Worm (Caenorhabditis elegans) whole organism, L4 larva: Measurements from ENCODE around the gene R12B2.3.

Source experiments
- T20F7.1 ChIP-seq: fragments of 200-800 bp; sonication (Bioruptor generic); optimal IDR thresholded peaks from 2 replicates; lab custom pipeline; 2018; ENCODE audit warnings: mild to moderate bottlenecking, missing genetic modification characterization, missing compliant biosample characterization
- ZK337.2 ChIP-seq: fragments of 200-800 bp; sonication (Bioruptor generic); IDR thresholded peaks from 2 replicates; pipeline ENCODE4 v1.3.6; 2022; ENCODE audit warnings: missing genetic modification reagents, missing genetic modification characterization, missing compliant biosample characterization
- arid-1 ChIP-seq: fragments of 200-800 bp; sonication (Bioruptor generic); conservative IDR thresholded peaks from 2 replicates; pipeline ENCODE4 v1.3.6; 2022; ENCODE audit warnings: missing genetic modification reagents, missing genetic modification characterization, missing compliant biosample characterization
- ceh-20 ChIP-seq: fragments of 200-800 bp; sonication (Bioruptor generic); IDR thresholded peaks from 2 replicates; pipeline ENCODE4 v1.3.6; 2022; ENCODE audit warnings: missing genetic modification reagents, missing genetic modification characterization, missing compliant biosample characterization
- ceh-28 ChIP-seq: fragments of 150-350 bp; optimal IDR thresholded peaks from 2 replicates; lab custom pipeline; 2014; ENCODE audit warnings: missing biosample characterization, missing genetic modification reagents, missing genetic modification characterization
- ceh-32 ChIP-seq: sonication (generic microtip); optimal IDR thresholded peaks from 2 replicates; lab custom pipeline; 2016; ENCODE audit warnings: mild to moderate bottlenecking, missing genetic modification characterization, missing compliant biosample characterization; ENCODE audit not compliant: poor library complexity
- ceh-44 ChIP-seq: fragments of 200-800 bp; sonication (Bioruptor generic); IDR thresholded peaks from 2 replicates; pipeline ENCODE4 v1.3.6; 2022; ENCODE audit warnings: missing genetic modification reagents, missing genetic modification characterization, missing compliant biosample characterization
- ceh-62 ChIP-seq: sonication (generic microtip); optimal IDR thresholded peaks from 2 replicates; lab custom pipeline; 2017; ENCODE audit warnings: missing biosample characterization, missing genetic modification characterization
- daf-16 ChIP-seq, 3 experiments: sonication (generic microtip); optimal IDR thresholded peaks; 2 replicates each; lab custom pipeline; 2016 to 2017; ENCODE audit warnings: missing genetic modification characterization in 3 of 3, missing genetic modification reagents in 3 of 3, mild to moderate bottlenecking in 2 of 3, missing compliant biosample characterization in 2 of 3, missing biosample characterization in 1 of 3, moderate library complexity in 1 of 3
- dmd-6 ChIP-seq: fragments of 200-800 bp; sonication (Bioruptor generic); IDR thresholded peaks from 2 replicates; pipeline ENCODE4 v1.3.6; 2022; ENCODE audit warnings: missing genetic modification reagents, missing genetic modification characterization, missing compliant biosample characterization
- dmd-8 ChIP-seq: fragments of 200-800 bp; sonication (Bioruptor generic); IDR thresholded peaks from 2 replicates; pipeline ENCODE4 v1.3.6; 2022; ENCODE audit warnings: missing genetic modification characterization, missing compliant biosample characterization
- dve-1 ChIP-seq: sonication (generic microtip); optimal IDR thresholded peaks from 2 replicates; lab custom pipeline; 2017; ENCODE audit warnings: antibody characterized with exemption, mild to moderate bottlenecking, missing genetic modification characterization, missing compliant biosample characterization; ENCODE audit not compliant: insufficient read depth
- gei-8 ChIP-seq: fragments of 200-800 bp; sonication (Bioruptor generic); optimal IDR thresholded peaks from 2 replicates; lab custom pipeline; 2018; ENCODE audit warnings: mild to moderate bottlenecking, missing genetic modification characterization, missing compliant biosample characterization
- hlh-30 ChIP-seq: sonication (generic microtip); optimal IDR thresholded peaks from 2 replicates; lab custom pipeline; 2017; ENCODE audit warnings: antibody characterized with exemption, mild to moderate bottlenecking, missing genetic modification characterization, missing compliant biosample characterization; ENCODE audit not compliant: insufficient read depth
- lin-1 ChIP-seq: fragments of 200-800 bp; sonication (Bioruptor generic); IDR thresholded peaks from 2 replicates; pipeline ENCODE4 v1.3.6; 2022; ENCODE audit warnings: missing genetic modification reagents, missing genetic modification characterization, missing compliant biosample characterization
- lin-29 ChIP-seq: fragments of 200-800 bp; sonication (Bioruptor generic); IDR thresholded peaks from 2 replicates; pipeline ENCODE4 v1.3.6; 2022; ENCODE audit warnings: missing genetic modification reagents, missing genetic modification characterization, missing compliant biosample characterization
- lin-38 ChIP-seq: fragments of 200-800 bp; sonication (Bioruptor generic); IDR thresholded peaks from 2 replicates; pipeline ENCODE4 v1.3.6; 2022; ENCODE audit warnings: missing genetic modification reagents, missing genetic modification characterization, missing compliant biosample characterization
- lsy-2 ChIP-seq, 2 experiments: fragments of 150-350 bp in 1 of 2; sonication (generic microtip) in 1 of 2; optimal IDR thresholded peaks; 2 replicates each; lab custom pipeline; 2014 to 2017; ENCODE audit warnings: missing biosample characterization in 2 of 2, missing genetic modification characterization in 2 of 2
- madf-9 ChIP-seq: fragments of 200-800 bp; sonication (Bioruptor generic); conservative IDR thresholded peaks from 2 replicates; pipeline ENCODE4 v1.3.6; 2022; ENCODE audit warnings: missing genetic modification reagents, missing genetic modification characterization, missing compliant biosample characterization
- mdl-1 ChIP-seq, 2 experiments: fragments of 150-350 bp in 1 of 2; sonication (generic microtip) in 1 of 2; optimal IDR thresholded peaks; 2 replicates each; lab custom pipeline; 2014 to 2017; ENCODE audit warnings: missing biosample characterization in 2 of 2, missing genetic modification characterization in 2 of 2
- mxl-3 ChIP-seq: fragments of 200-800 bp; sonication (Bioruptor generic); optimal IDR thresholded peaks from 2 replicates; lab custom pipeline; 2018; ENCODE audit warnings: mild to moderate bottlenecking, missing genetic modification characterization, missing compliant biosample characterization
- nhr-10 ChIP-seq: fragments of 150-350 bp; optimal IDR thresholded peaks from 2 replicates; lab custom pipeline; 2014; ENCODE audit warnings: missing biosample characterization, missing genetic modification characterization
- nhr-111 ChIP-seq: fragments of 200-800 bp; sonication (Bioruptor generic); optimal IDR thresholded peaks from 2 replicates; lab custom pipeline; 2018; ENCODE audit warnings: mild to moderate bottlenecking, missing genetic modification characterization, missing compliant biosample characterization
- nhr-237 ChIP-seq: sonication (generic microtip); optimal IDR thresholded peaks from 2 replicates; lab custom pipeline; 2017; ENCODE audit warnings: missing biosample characterization, missing genetic modification characterization
- nhr-25 ChIP-seq: sonication (generic microtip); optimal IDR thresholded peaks from 2 replicates; lab custom pipeline; 2017; ENCODE audit warnings: missing genetic modification characterization, mild to moderate bottlenecking, missing compliant biosample characterization, antibody characterized with exemption, moderate library complexity, borderline replicate concordance; ENCODE audit not compliant: insufficient read depth
- nhr-42 ChIP-seq: fragments of 200-800 bp; sonication (Bioruptor generic); IDR thresholded peaks from 2 replicates; pipeline ENCODE4 v1.3.6; 2022; ENCODE audit warnings: missing genetic modification characterization, missing compliant biosample characterization
- php-3 ChIP-seq: fragments of 200-800 bp; sonication (Bioruptor generic); IDR thresholded peaks from 2 replicates; pipeline ENCODE4 v1.3.6; 2022; ENCODE audit warnings: missing genetic modification reagents, missing genetic modification characterization, missing compliant biosample characterization
- pqm-1 ChIP-seq: sonication (generic microtip); optimal IDR thresholded peaks from 2 replicates; lab custom pipeline; 2017; ENCODE audit warnings: missing biosample characterization, missing genetic modification characterization
- rbr-2 ChIP-seq: sonication (generic microtip); optimal IDR thresholded peaks from 2 replicates; lab custom pipeline; 2016; ENCODE audit warnings: missing genotype, missing genetic modification characterization, missing compliant biosample characterization
- snpc-1.2 ChIP-seq: fragments of 200-800 bp; sonication (Bioruptor generic); IDR thresholded peaks from 2 replicates; pipeline ENCODE4 v1.3.6; 2022; ENCODE audit warnings: missing genetic modification reagents, missing genetic modification characterization, missing compliant biosample characterization
- tra-1 ChIP-seq: fragments of 200-800 bp; sonication (Bioruptor generic); IDR thresholded peaks from 2 replicates; pipeline ENCODE4 v1.3.6; 2022; ENCODE audit warnings: missing genetic modification reagents, missing genetic modification characterization, missing compliant biosample characterization
- unc-62 ChIP-seq, 3 experiments: fragments of 150-350 bp in 1 of 3; sonication (generic microtip); optimal IDR thresholded peaks in 2 of 3; peaks in 1 of 3; 1 replicate in 1 of 3; 2 replicates in 2 of 3; lab custom pipeline; 2014 to 2017; ENCODE audit warnings: missing biosample characterization in 3 of 3, missing genetic modification characterization in 3 of 3, missing genetic modification reagents in 3 of 3, missing genotype in 1 of 3
- ztf-7 ChIP-seq: fragments of 150-350 bp; optimal IDR thresholded peaks from 2 replicates; lab custom pipeline; 2014; ENCODE audit warnings: missing biosample characterization, missing genetic modification characterization

Gene R12B2.3

DNA sequence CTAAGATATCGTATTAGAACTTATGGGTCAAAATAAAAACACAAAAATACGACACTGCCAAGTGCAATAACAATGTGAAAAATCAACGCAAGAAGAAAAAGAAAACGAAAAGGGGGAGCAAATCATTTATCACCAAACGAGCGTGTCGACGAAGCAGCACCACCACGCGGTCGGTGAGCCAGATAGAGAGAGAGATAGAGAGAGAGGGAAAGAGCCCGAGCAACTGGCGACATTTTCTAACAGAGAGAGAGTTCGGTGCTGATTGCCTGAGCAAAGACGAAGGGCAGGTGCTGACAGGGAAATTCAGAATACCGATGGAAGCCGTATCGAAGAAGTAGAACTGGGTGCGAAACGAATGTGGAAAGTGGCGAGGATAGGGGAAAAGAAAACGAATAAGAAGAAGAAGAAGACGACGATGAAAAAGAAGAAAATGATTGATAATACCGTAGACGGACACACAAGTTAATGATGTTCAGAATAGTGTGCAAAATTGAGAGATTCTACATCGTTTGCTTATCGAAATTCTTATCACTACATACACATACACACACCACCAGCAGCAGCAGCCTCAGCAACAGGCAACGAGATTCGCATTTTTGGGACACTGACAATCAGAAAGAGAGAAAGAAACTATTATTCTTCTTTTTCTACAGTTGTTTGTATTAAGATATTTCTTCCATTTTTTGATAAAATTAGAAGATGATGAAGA is 29.9 kb downstream of the R12B2.3 start (continued):
- TF ChIP-seq pqm-1 (tag; lab: Kevin White, UChicago), result peak; percentile 91
- no peak for TF ChIP-seq ceh-44 (GFP tag; lab: Robert Waterston, UW)
- TF ChIP-seq nhr-25, result no peak
- no peak for TF ChIP-seq ZK337.2 (GFP tag; lab: Robert Waterston, UW)
- TF ChIP-seq lin-38, result no peak
- TF ChIP-seq gei-8 (GFP tag; lab: Kevin White, UChicago), result no peak
- TF ChIP-seq ztf-7, result peak; percentile 16
- peak; percentile 7 for TF ChIP-seq hlh-30 (tag; lab: Kevin White, UChicago)
- TF ChIP-seq lsy-2 (tag; optimal IDR thresholded peaks at IDR 0.05; lab: Kevin White, UChicago), result peak in 1 of 2 experiments; percentile 23
- no peak for TF ChIP-seq dmd-8 (GFP tag; lab: Robert Waterston, UW)
- peak in 1 of 2 experiments; percentile 1 for TF ChIP-seq daf-16 (GFP tag; optimal IDR thresholded peaks at IDR 0.05; lab: Kevin White, UChicago)
- TF ChIP-seq daf-16 (tag; optimal IDR thresholded peaks at IDR 0.05; lab: Kevin White, UChicago), result peak; percentile 69
- TF ChIP-seq nhr-111 (GFP tag; lab: Kevin White, UChicago), result no peak
- TF ChIP-seq ceh-62 (tag; lab: Kevin White, UChicago), result no peak
- peak; percentile 41; the same call in 1 of the 2 replicates for TF ChIP-seq tra-1 (GFP tag; lab: Robert Waterston, UW)
- TF ChIP-seq php-3 (GFP tag; lab: Robert Waterston, UW), result no peak
- no peak for TF ChIP-seq T20F7.1 (GFP tag; lab: Kevin White, UChicago)
- no peak for TF ChIP-seq ceh-32 (tag; lab: Kevin White, UChicago)
- no peak for TF ChIP-seq arid-1 (GFP tag; lab: Robert Waterston, UW)
- TF ChIP-seq lin-29, result no peak
- peak; percentile 63 for TF ChIP-seq mxl-3 (GFP tag; lab: Kevin White, UChicago)
- peak; percentile 71 for TF ChIP-seq dmd-6 (GFP tag; lab: Robert Waterston, UW)
- TF ChIP-seq nhr-42 (GFP tag; lab: Robert Waterston, UW), result no peak
- TF ChIP-seq madf-9 (GFP tag; lab: Robert Waterston, UW), result no peak
- 0 out of 2 replicates have a peak, but pooled peaks have one; percentile 44 for TF ChIP-seq lin-1 (GFP tag; lab: Robert Waterston, UW)
- TF ChIP-seq ceh-20, result peak; percentile 13; the same call in 1 of the 2 replicates

DNA sequence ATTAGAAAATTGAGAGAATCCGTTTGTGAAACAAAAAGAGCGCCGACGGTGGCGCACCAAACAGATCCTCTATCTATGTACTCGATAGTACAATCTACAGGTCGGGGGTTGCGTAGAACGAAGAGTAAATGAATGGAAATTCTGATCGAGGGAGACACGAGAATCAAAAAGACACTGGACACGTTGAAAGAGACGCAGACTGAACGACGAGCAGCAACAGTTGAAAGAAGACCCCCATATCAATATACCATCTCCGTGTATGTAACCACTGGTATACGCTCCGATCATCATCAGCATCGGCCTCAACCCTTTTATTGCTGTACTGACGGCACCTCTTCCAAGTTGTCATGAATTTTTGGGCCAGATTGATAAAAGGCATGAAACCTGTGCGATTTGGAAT is 30.9 kb downstream of the R12B2.3 start:
- TF ChIP-seq rbr-2 (tag; lab: Kevin White, UChicago) (no peak), daf-16 (GFP tag; optimal IDR thresholded peaks at IDR 0.05; lab: Kevin White, UChicago) (no peak), daf-16 (tag; optimal IDR thresholded peaks at IDR 0.05; lab: Kevin White, UChicago) (peak; percentile 30), nhr-10 (no peak), mdl-1 (tag; optimal IDR thresholded peaks at IDR 0.05; lab: Kevin White, UChicago) (peak in 1 of 2 experiments; percentile 2), nhr-237 (tag; lab: Kevin White, UChicago) (no peak), dve-1 (tag; lab: Kevin White, UChicago) (no peak), gei-8 (GFP tag; lab: Kevin White, UChicago) (no peak), ceh-28 (tag; lab: Kevin White, UChicago) (no peak), unc-62 (GFP tag; optimal IDR thresholded peaks at IDR 0.05 in 1 of 2; lab: Kevin White, UChicago) (peak in 1 of 2 experiments; percentile 86), unc-62 (tag; optimal IDR thresholded peaks at IDR 0.05; lab: Kevin White, UChicago) (no peak)

DNA sequence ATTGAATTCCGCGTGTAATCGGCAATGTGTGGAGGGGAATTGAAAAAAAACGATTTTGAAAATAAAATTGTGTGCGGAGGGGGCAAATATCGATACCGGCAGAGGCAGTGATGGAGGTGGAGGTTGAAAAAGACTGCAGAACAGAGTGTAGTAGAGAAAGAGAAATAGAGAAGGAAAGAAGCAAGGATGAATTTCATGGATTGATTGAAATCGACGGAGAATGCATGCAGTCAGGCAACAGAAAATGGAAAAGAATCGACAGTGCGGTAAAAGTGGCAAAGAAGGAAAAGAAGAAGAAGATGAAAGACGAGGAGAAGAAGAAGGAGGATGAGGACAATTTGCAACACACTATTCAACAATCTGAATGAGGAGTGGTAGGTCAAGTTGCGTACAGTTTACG is 31.4 kb downstream of the R12B2.3 start, which contains the start of gene W04D12.1:
Gene W04D12.1, plus strand, starts transcription at position 111 of the 400 bp plus-strand sequence.
- TF ChIP-seq rbr-2 (tag; lab: Kevin White, UChicago) (no peak), ZK337.2 (GFP tag; lab: Robert Waterston, UW) (0 out of 2 replicates have a peak, but pooled peaks have one; percentile 15), unc-62 (GFP tag; optimal IDR thresholded peaks at IDR 0.05 in 1 of 2; lab: Kevin White, UChicago) (peak in 1 of 2 experiments; percentile 63), unc-62 (tag; optimal IDR thresholded peaks at IDR 0.05; lab: Kevin White, UChicago) (no peak), snpc-1.2 (0 out of 2 replicates have a peak, but pooled peaks have one; percentile 32)
